Fruit fly (Drosophila melanogaster) whole organism, embryonic: ENCODE measurements around the gene Sfxn2.

Experiments used
- CG1024 ChIP-seq: fragments of 200-800 bp; sonication (Bioruptor generic); IDR thresholded peaks from 2 replicates; pipeline ENCODE4 v1.3.6; 2022; ENCODE audit warnings: missing biosample characterization, missing genetic modification characterization
- CG10431 ChIP-seq: fragments of 200-800 bp; sonication (Bioruptor generic); optimal IDR thresholded peaks from 3 replicates; lab custom pipeline; 2018; ENCODE audit warnings: missing biosample characterization, mild to moderate bottlenecking, missing genetic modification characterization
- CG11456 ChIP-seq: fragments of 200-800 bp; sonication (Bioruptor generic); IDR thresholded peaks from 3 replicates; pipeline ENCODE4 v1.3.6; 2022; ENCODE audit warnings: missing biosample characterization, missing genetic modification characterization
- CG12155 ChIP-seq: fragments of 200-800 bp; sonication (Bioruptor generic); optimal IDR thresholded peaks from 3 replicates; lab custom pipeline; 2016; ENCODE audit warnings: missing biosample characterization, missing genetic modification characterization
- CG12236 ChIP-seq: fragments of 200-800 bp; sonication (Bioruptor generic); optimal IDR thresholded peaks from 2 replicates; lab custom pipeline; 2016; ENCODE audit warnings: missing biosample characterization, missing genetic modification characterization
- CG12299 ChIP-seq: fragments of 200-800 bp; sonication (Bioruptor generic); optimal IDR thresholded peaks from 2 replicates; lab custom pipeline; 2018; ENCODE audit warnings: missing biosample characterization, mild to moderate bottlenecking, missing genetic modification characterization
- CG14667 ChIP-seq: fragments of 200-800 bp; sonication (Bioruptor generic); IDR thresholded peaks from 2 replicates; pipeline ENCODE4 v1.3.6; 2022; ENCODE audit warnings: missing biosample characterization, missing genetic modification characterization
- CG17186 ChIP-seq: fragments of 200-800 bp; sonication (Bioruptor generic); optimal IDR thresholded peaks from 3 replicates; lab custom pipeline; 2017; ENCODE audit warnings: missing biosample characterization, missing genetic modification reagents, missing genetic modification characterization
- CG2116 ChIP-seq: fragments of 200-800 bp; sonication (Bioruptor generic); optimal IDR thresholded peaks from 3 replicates; lab custom pipeline; 2018; ENCODE audit warnings: missing biosample characterization, mild to moderate bottlenecking, missing genetic modification characterization
- CG2875 ChIP-seq: fragments of 200-800 bp; sonication (Bioruptor generic); optimal IDR thresholded peaks from 2 replicates; lab custom pipeline; 2017; ENCODE audit warnings: missing biosample characterization, mild to moderate bottlenecking, missing genetic modification characterization, missing genetic modification reagents
- CG3065 ChIP-seq: fragments of 200-800 bp; sonication (Bioruptor generic); optimal IDR thresholded peaks from 2 replicates; lab custom pipeline; 2016; ENCODE audit warnings: missing biosample characterization, missing genetic modification characterization
- CG3838 ChIP-seq: fragments of 200-800 bp; sonication (Bioruptor generic); optimal IDR thresholded peaks from 3 replicates; lab custom pipeline; 2016; ENCODE audit warnings: missing biosample characterization, missing genetic modification characterization
- CG4328 ChIP-seq: fragments of 200-800 bp; sonication (Bioruptor generic); optimal IDR thresholded peaks from 3 replicates; lab custom pipeline; 2017; ENCODE audit warnings: missing biosample characterization, missing genetic modification reagents, missing genetic modification characterization
- CG4707 ChIP-seq: fragments of 200-800 bp; sonication (Bioruptor generic); optimal IDR thresholded peaks from 2 replicates; lab custom pipeline; 2018; ENCODE audit warnings: missing biosample characterization, mild to moderate bottlenecking, missing genetic modification characterization, moderate library complexity
- CG5245 ChIP-seq: fragments of 200-800 bp; sonication (Bioruptor generic); optimal IDR thresholded peaks from 3 replicates; lab custom pipeline; 2016; ENCODE audit warnings: missing biosample characterization, missing genetic modification characterization
- CG5953 ChIP-seq: fragments of 200-800 bp; sonication (Bioruptor generic); IDR thresholded peaks from 2 replicates; pipeline ENCODE4 v1.3.6; 2022; ENCODE audit warnings: missing biosample characterization, missing genetic modification characterization
- CG6175 ChIP-seq: fragments of 200-800 bp; sonication (Bioruptor generic); IDR thresholded peaks from 3 replicates; pipeline ENCODE4 v1.3.6; 2022; ENCODE audit warnings: missing biosample characterization, missing genetic modification characterization
- CG6254 ChIP-seq: fragments of 200-800 bp; sonication (Bioruptor generic); optimal IDR thresholded peaks from 3 replicates; lab custom pipeline; 2017; ENCODE audit warnings: mild to moderate bottlenecking, missing biosample characterization, missing genetic modification reagents, missing genetic modification characterization
- CG8290 ChIP-seq, 3 experiments: fragments of 200-800 bp; sonication (Bioruptor generic); optimal IDR thresholded peaks; 2 replicates each; lab custom pipeline; 2016 to 2019; ENCODE audit warnings: missing biosample characterization in 3 of 3, missing genetic modification characterization in 3 of 3, mild to moderate bottlenecking in 2 of 3, moderate library complexity in 1 of 3
- CG9727 ChIP-seq: fragments of 200-800 bp; sonication (Bioruptor generic); optimal IDR thresholded peaks from 3 replicates; lab custom pipeline; 2017; ENCODE audit warnings: missing biosample characterization, mild to moderate bottlenecking, missing genetic modification characterization
- CG9932 ChIP-seq: fragments of 200-800 bp; sonication (Bioruptor generic); IDR thresholded peaks from 2 replicates; pipeline ENCODE4 v1.3.6; 2022; ENCODE audit warnings: missing biosample characterization, missing genetic modification characterization
- Camta ChIP-seq: fragments of 200-800 bp; sonication (Bioruptor generic); optimal IDR thresholded peaks from 2 replicates; lab custom pipeline; 2016; ENCODE audit warnings: missing biosample characterization, missing genetic modification characterization
- HLH4C ChIP-seq: fragments of 200-800 bp; sonication (Bioruptor generic); IDR thresholded peaks from 3 replicates; pipeline ENCODE4 v1.3.6; 2022; ENCODE audit warnings: missing biosample characterization, missing genetic modification characterization; ENCODE audit not compliant: partially characterized antibody
- HmgZ ChIP-seq: fragments of 200-800 bp; sonication (Bioruptor generic); optimal IDR thresholded peaks from 2 replicates; lab custom pipeline; 2018; ENCODE audit warnings: missing biosample characterization, mild to moderate bottlenecking, missing genetic modification characterization
- Hr3 ChIP-seq: fragments of 200-800 bp; sonication (Bioruptor generic); optimal IDR thresholded peaks from 3 replicates; lab custom pipeline; 2016; ENCODE audit warnings: missing biosample characterization, missing genetic modification characterization
- Lim3 ChIP-seq: fragments of 200-800 bp; sonication (Bioruptor generic); IDR thresholded peaks from 2 replicates; pipeline ENCODE4 v1.3.6; 2022; ENCODE audit warnings: missing biosample characterization, missing genetic modification characterization
- Max ChIP-seq: fragments of 200-800 bp; sonication (Bioruptor generic); optimal IDR thresholded peaks from 2 replicates; lab custom pipeline; 2016; ENCODE audit warnings: missing biosample characterization, mild to moderate bottlenecking, missing genetic modification characterization
- NFAT ChIP-seq: fragments of 200-800 bp; sonication (Bioruptor generic); IDR thresholded peaks from 2 replicates; pipeline ENCODE4 v1.3.6; 2022; ENCODE audit warnings: missing biosample characterization, missing genetic modification characterization
- Nf-YC ChIP-seq: fragments of 200-800 bp; optimal IDR thresholded peaks from 3 replicates; lab custom pipeline; 2019; ENCODE audit warnings: missing biosample characterization, mild to moderate bottlenecking, missing genetic modification characterization, moderate library complexity
- Oaz ChIP-seq: fragments of 200-800 bp; sonication (Bioruptor generic); IDR thresholded peaks from 2 replicates; pipeline ENCODE4 v1.3.6; 2022; ENCODE audit warnings: missing biosample characterization, missing genetic modification characterization
- ab ChIP-seq: fragments of 200-800 bp; sonication (Bioruptor generic); optimal IDR thresholded peaks from 2 replicates; lab custom pipeline; 2016; ENCODE audit warnings: missing biosample characterization, missing genetic modification characterization
- abd-A ChIP-seq: fragments of 200-800 bp; sonication (Bioruptor generic); optimal IDR thresholded peaks from 3 replicates; lab custom pipeline; 2019; ENCODE audit warnings: missing biosample characterization, mild to moderate bottlenecking, missing genetic modification characterization, moderate library complexity
- amos ChIP-seq: fragments of 200-800 bp; sonication (Bioruptor generic); IDR thresholded peaks from 2 replicates; pipeline ENCODE4 v1.3.6; 2022; ENCODE audit warnings: missing biosample characterization, missing genetic modification characterization; ENCODE audit not compliant: partially characterized antibody
- ato ChIP-seq: fragments of 200-800 bp; sonication (Bioruptor generic); IDR thresholded peaks from 2 replicates; pipeline ENCODE4 v1.3.6; 2022; ENCODE audit warnings: missing biosample characterization, missing genetic modification characterization; ENCODE audit not compliant: partially characterized antibody
- br ChIP-seq: fragments of >200 bp; optimal IDR thresholded peaks from 2 replicates; lab custom pipeline; 2017
- chn ChIP-seq: fragments of 200-800 bp; sonication (Bioruptor generic); optimal IDR thresholded peaks from 2 replicates; lab custom pipeline; 2016; ENCODE audit warnings: missing biosample characterization, missing genetic modification characterization
- ems ChIP-seq: fragments of 200-800 bp; sonication (Bioruptor generic); optimal IDR thresholded peaks from 3 replicates; lab custom pipeline; 2016; ENCODE audit warnings: missing biosample characterization, missing genetic modification characterization
- en ChIP-seq: fragments of 200-800 bp; sonication (Bioruptor generic); optimal IDR thresholded peaks from 2 replicates; lab custom pipeline; 2016; ENCODE audit warnings: missing biosample characterization, missing genetic modification characterization
- ewg ChIP-seq: fragments of 200-800 bp; sonication (Bioruptor generic); optimal IDR thresholded peaks from 3 replicates; lab custom pipeline; 2017; ENCODE audit warnings: mild to moderate bottlenecking, missing biosample characterization, missing genetic modification reagents, missing genetic modification characterization
- grau ChIP-seq: fragments of 200-800 bp; optimal IDR thresholded peaks from 3 replicates; lab custom pipeline; 2019; ENCODE audit warnings: missing biosample characterization, mild to moderate bottlenecking, missing genetic modification characterization, moderate library complexity
- gsb-n ChIP-seq: fragments of 200-800 bp; sonication (Bioruptor generic); optimal IDR thresholded peaks from 3 replicates; lab custom pipeline; 2018; ENCODE audit warnings: missing biosample characterization, mild to moderate bottlenecking, missing genetic modification characterization
- inv ChIP-seq: fragments of 200-800 bp; sonication (Bioruptor generic); IDR thresholded peaks from 2 replicates; pipeline ENCODE4 v1.3.6; 2022; ENCODE audit warnings: missing biosample characterization, missing genetic modification characterization; ENCODE audit not compliant: partially characterized antibody
- nom ChIP-seq: fragments of 200-800 bp; sonication (Bioruptor generic); optimal IDR thresholded peaks from 2 replicates; lab custom pipeline; 2017; ENCODE audit warnings: missing biosample characterization, missing genetic modification characterization, mild to moderate bottlenecking, moderate library complexity, missing genetic modification reagents
- pnt ChIP-seq: fragments of 200-800 bp; sonication (Bioruptor generic); optimal IDR thresholded peaks from 3 replicates; lab custom pipeline; 2016; ENCODE audit warnings: missing biosample characterization, missing genetic modification characterization
- pzg ChIP-seq: fragments of 200-800 bp; sonication (Bioruptor generic); optimal IDR thresholded peaks from 3 replicates; lab custom pipeline; 2018; ENCODE audit warnings: missing biosample characterization, mild to moderate bottlenecking, missing genetic modification characterization, moderate library complexity
- sens-2 ChIP-seq: fragments of 200-800 bp; sonication (Bioruptor generic); IDR thresholded peaks from 2 replicates; pipeline ENCODE4 v1.3.6; 2022; ENCODE audit warnings: missing biosample characterization, missing genetic modification characterization
- slou ChIP-seq: fragments of 200-800 bp; sonication (Bioruptor generic); optimal IDR thresholded peaks from 3 replicates; lab custom pipeline; 2016; ENCODE audit warnings: missing biosample characterization, missing genetic modification characterization
- so ChIP-seq: fragments of 200-800 bp; sonication (Bioruptor generic); IDR thresholded peaks from 3 replicates; pipeline ENCODE4 v1.3.6; 2022; ENCODE audit warnings: missing biosample characterization, missing genetic modification characterization
- sug ChIP-seq: fragments of 200-800 bp; optimal IDR thresholded peaks from 2 replicates; lab custom pipeline; 2019; ENCODE audit warnings: missing biosample characterization, mild to moderate bottlenecking, missing genetic modification characterization, moderate library complexity
- tll ChIP-seq, 2 experiments: fragments of 200-800 bp in 1 of 2; fragments of >200 bp in 1 of 2; sonication (Bioruptor generic) in 1 of 2; optimal IDR thresholded peaks; 2 replicates each; lab custom pipeline; 2017 to 2019; ENCODE audit warnings: missing biosample characterization in 2 of 2, missing genetic modification characterization in 2 of 2, mild to moderate bottlenecking in 1 of 2, moderate library complexity in 1 of 2

Sfxn2 gene

dm6 chr3L:19024800-19025199 lies 38.2 kb upstream of the Sfxn2 start (continued):
- TF ChIP-seq Max (GFP tag; lab: Kevin White, UChicago) (peak; percentile 68), CG5953 (GFP tag; lab: Robert Waterston, UW) (peak; percentile 54; the same call in 1 of the 2 replicates), CG12155 (peak; percentile 39), pzg (GFP tag; lab: Kevin White, UChicago) (no peak), Nf-YC (tag; lab: Kevin White, UChicago) (peak; percentile 24), CG9727 (GFP tag; lab: Kevin White, UChicago) (peak; percentile 86), so (peak; percentile 79; the same call in 2 of the 3 replicates), CG10431 (peak; percentile 72), CG5245 (peak; percentile 84), Lim3 (GFP tag; lab: Robert Waterston, UW) (no peak), inv (GFP tag; lab: Robert Waterston, UW) (no peak), NFAT (GFP tag; lab: Robert Waterston, UW) (peak; percentile 13; the same call in 1 of the 2 replicates), Hr3 (GFP tag; lab: Kevin White, UChicago) (peak; percentile 71), CG6254 (peak; percentile 83), abd-A (tag; lab: Kevin White, UChicago) (no peak), CG11456 (GFP tag; lab: Robert Waterston, UW) (peak; percentile 57; the same call in 1 of the 3 replicates), CG4707 (GFP tag; lab: Kevin White, UChicago) (peak; percentile 63), chn (GFP tag; lab: Kevin White, UChicago) (peak; percentile 86), gsb-n (peak; percentile 50), ab (GFP tag; lab: Kevin White, UChicago) (peak; percentile 19), en (GFP tag; lab: Kevin White, UChicago) (peak; percentile 7), nom (no peak), CG2116 (GFP tag; lab: Kevin White, UChicago) (peak; percentile 24), CG14667 (GFP tag; lab: Robert Waterston, UW) (peak; percentile 65; the same call in 1 of the 2 replicates), CG8290 (GFP tag; optimal IDR thresholded peaks at IDR 0.05; lab: Kevin White, UChicago) (peak; percentile 52), CG8290 (tag; optimal IDR thresholded peaks at IDR 0.05; lab: Kevin White, UChicago) (peak; percentile 21 to 31), tll (GFP tag; optimal IDR thresholded peaks at IDR 0.05; lab: Kevin White, UChicago) (no peak), slou (no peak), CG17186 (no peak), grau (tag; lab: Kevin White, UChicago) (peak; percentile 71), CG12299 (tag; lab: Kevin White, UChicago) (peak; percentile 25), sug (peak; percentile 21), CG3838 (peak; percentile 31), CG1024 (GFP tag; lab: Robert Waterston, UW) (peak; percentile 38; the same call in 1 of the 2 replicates), amos (GFP tag; lab: Robert Waterston, UW) (no peak), ewg (GFP tag; lab: Kevin White, UChicago) (peak; percentile 72), ato (GFP tag; lab: Robert Waterston, UW) (no peak), CG9932 (0 out of 2 replicates have a peak, but pooled peaks have one; percentile 36), CG2875 (GFP tag; lab: Kevin White, UChicago) (peak; percentile 69), HmgZ (tag; lab: Kevin White, UChicago) (peak; percentile 51), CG4328 (peak; percentile 33), CG6175 (GFP tag; lab: Robert Waterston, UW) (no peak), CG3065 (GFP tag; lab: Kevin White, UChicago) (peak; percentile 38), Oaz (GFP tag; lab: Robert Waterston, UW) (no peak), HLH4C (no peak), br (no peak), pnt (GFP tag; lab: Kevin White, UChicago) (peak; percentile 58), Camta (GFP tag; lab: Kevin White, UChicago) (peak; percentile 65), CG12236 (GFP tag; lab: Kevin White, UChicago) (peak; percentile 53), sens-2 (peak; percentile 76), ems (GFP tag; lab: Kevin White, UChicago) (peak; percentile 73)
